Fruit fly (Drosophila melanogaster): Measurements from ENCODE around the gene CG8838.

The CG8838 gene

dm6 chr2L:3354642-3355380, 2.6 kb upstream of the CG8838 start, which contains the start of gene E23 (continued):
- TF ChIP-seq sim (GFP tag; IDR thresholded peaks at IDR 0.05) = peak; percentile 95
- TF ChIP-seq repo (GFP tag; optimal IDR thresholded peaks at IDR 0.05) = peak; percentile 90
- TF ChIP-seq CG17385 (GFP tag; optimal IDR thresholded peaks at IDR 0.05) = peak; percentile 98
- TF ChIP-seq CG9876 (GFP tag; optimal IDR thresholded peaks at IDR 0.05) = peak; percentile 91
- peak; percentile 99 for TF ChIP-seq dysf (GFP tag; IDR thresholded peaks at IDR 0.05)
- TF ChIP-seq CG10366 (GFP tag; IDR thresholded peaks at IDR 0.05) = peak; percentile 98
- TF ChIP-seq cas (GFP tag; IDR thresholded peaks at IDR 0.05) = peak; percentile 95
- peak; percentile 84 for TF ChIP-seq Hmx (GFP tag; optimal IDR thresholded peaks at IDR 0.05)
- peak; percentile 99 for TF ChIP-seq Asciz (GFP tag; optimal IDR thresholded peaks at IDR 0.05)
- peak; percentile 97 for TF ChIP-seq CG7987 (GFP tag; optimal IDR thresholded peaks at IDR 0.05)
- TF ChIP-seq sna (GFP tag; IDR thresholded peaks at IDR 0.05; ENCODE audit: partially characterized antibody) = 0 out of 2 replicates have a peak, but pooled peaks have one; percentile 20
- peak; percentile 94 for TF ChIP-seq Fer2 (tag; optimal IDR thresholded peaks at IDR 0.05)
- no peak for TF ChIP-seq Sin3A (optimal IDR thresholded peaks at IDR 0.05)
- TF ChIP-seq CG14667 (GFP tag; IDR thresholded peaks at IDR 0.05) = peak; percentile 97
- TF ChIP-seq CG13894 (tag; optimal IDR thresholded peaks at IDR 0.05) = peak; percentile 91
- TF ChIP-seq peb (GFP tag; IDR thresholded peaks at IDR 0.05) = peak; percentile 97
- TF ChIP-seq BEAF-32 (GFP tag; optimal IDR thresholded peaks at IDR 0.05) = peak; percentile 17
- TF ChIP-seq nom (GFP tag; optimal IDR thresholded peaks at IDR 0.05) = peak; percentile 92
- peak; percentile 93 for TF ChIP-seq da (GFP tag; optimal IDR thresholded peaks at IDR 0.05)
- TF ChIP-seq sug (tag; optimal IDR thresholded peaks at IDR 0.05) = peak; percentile 97
- peak; percentile 99 for TF ChIP-seq dmrt11E (tag; optimal IDR thresholded peaks at IDR 0.05)
- peak; percentile 95 for TF ChIP-seq chm (GFP tag; IDR thresholded peaks at IDR 0.05)
- peak; percentile 83 for TF ChIP-seq CG7271 (tag; optimal IDR thresholded peaks at IDR 0.05)
- peak; percentile 97 for TF ChIP-seq Gug (GFP tag; IDR thresholded peaks at IDR 0.05)
- peak; percentile 96 for TF ChIP-seq kni (GFP tag; optimal IDR thresholded peaks at IDR 0.05)
- no peak for TF ChIP-seq fru (optimal IDR thresholded peaks at IDR 0.05)
- TF ChIP-seq CG17802 (tag; optimal IDR thresholded peaks at IDR 0.05) = peak; percentile 90
- peak; percentile 98 for TF ChIP-seq stc (GFP tag; IDR thresholded peaks at IDR 0.05)
- TF ChIP-seq tna (GFP tag; IDR thresholded peaks at IDR 0.05; ENCODE audit: partially characterized antibody) = peak; percentile 60; the same call in 1 of the 2 replicates
- peak; percentile 98 for TF ChIP-seq sr (GFP tag; IDR thresholded peaks at IDR 0.05)
- TF ChIP-seq Hsf (GFP tag; optimal IDR thresholded peaks at IDR 0.05) = peak; percentile 98
- peak; percentile 97 for TF ChIP-seq CrebB (tag; optimal IDR thresholded peaks at IDR 0.05)
- TF ChIP-seq schlank (tag; optimal IDR thresholded peaks at IDR 0.05) = peak; percentile 92
- TF ChIP-seq CG10543 (GFP tag; optimal IDR thresholded peaks at IDR 0.05) = peak; percentile 99
- peak; percentile 95 for TF ChIP-seq Optix (GFP tag; IDR thresholded peaks at IDR 0.05)
- peak; percentile 94 for TF ChIP-seq otp (GFP tag; IDR thresholded peaks at IDR 0.05)
- TF ChIP-seq GATAe (GFP tag; conservative IDR thresholded peaks at IDR 0.05) = peak; percentile 94
- TF ChIP-seq Spps (tag; optimal IDR thresholded peaks at IDR 0.05) = peak; percentile 98
- TF ChIP-seq ranshi (GFP tag; IDR thresholded peaks at IDR 0.05) = peak; percentile 97
- peak; percentile 93 for TF ChIP-seq CG1024 (GFP tag; IDR thresholded peaks at IDR 0.05)
- no peak for TF ChIP-seq Tbp (GFP tag; optimal IDR thresholded peaks at IDR 0.05)
- TF ChIP-seq lilli (GFP tag; optimal IDR thresholded peaks at IDR 0.05) = peak; percentile 98
- TF ChIP-seq tup (GFP tag; optimal IDR thresholded peaks at IDR 0.05) = peak; percentile 93
- peak; percentile 86 for TF ChIP-seq CG1792 (GFP tag; optimal IDR thresholded peaks at IDR 0.05)
- TF ChIP-seq CG8089 (GFP tag; optimal IDR thresholded peaks at IDR 0.05) = peak; percentile 92
- peak; percentile 97 for TF ChIP-seq H2.0 (GFP tag; IDR thresholded peaks at IDR 0.05)
- peak; percentile 89 for TF ChIP-seq HmgD (GFP tag; optimal IDR thresholded peaks at IDR 0.05)
- TF ChIP-seq gsb (GFP tag; IDR thresholded peaks at IDR 0.05) = peak; percentile 97
- peak; percentile 98 for TF ChIP-seq Blimp-1 (GFP tag; optimal IDR thresholded peaks at IDR 0.05)
- TF ChIP-seq CG11398 (GFP tag; optimal IDR thresholded peaks at IDR 0.05) = peak; percentile 79

Data from whole organism, embryonic.